Worm (Caenorhabditis elegans): ENCODE data around the gene lact-9.

- TF ChIP-seq dpl-1 (GFP tag; optimal IDR thresholded peaks at IDR 0.05) (peak; percentile 89), dve-1 (tag; optimal IDR thresholded peaks at IDR 0.05; ENCODE audit: insufficient read depth) (peak; percentile 25), unc-62 (GFP tag; optimal IDR thresholded peaks at IDR 0.05 in 1 of 2) (peak in 1 of 2 experiments; percentile 40), unc-62 (tag; optimal IDR thresholded peaks at IDR 0.05) (no peak), skn-1 (tag; optimal IDR thresholded peaks at IDR 0.05) (no peak), nhr-237 (tag; optimal IDR thresholded peaks at IDR 0.05) (no peak), F37D6.2 (tag; optimal IDR thresholded peaks at IDR 0.05) (no peak), zag-1 (tag; optimal IDR thresholded peaks at IDR 0.05) (no peak)
Observed at ce11 chrIV:13788652-13789051, 3.2 kb upstream of the lact-9 start, which contains the start of the genes sas-6 and Y45F10D.7.
